Fruit fly (Drosophila melanogaster): ENCODE data around the gene CG8757.

DNA sequence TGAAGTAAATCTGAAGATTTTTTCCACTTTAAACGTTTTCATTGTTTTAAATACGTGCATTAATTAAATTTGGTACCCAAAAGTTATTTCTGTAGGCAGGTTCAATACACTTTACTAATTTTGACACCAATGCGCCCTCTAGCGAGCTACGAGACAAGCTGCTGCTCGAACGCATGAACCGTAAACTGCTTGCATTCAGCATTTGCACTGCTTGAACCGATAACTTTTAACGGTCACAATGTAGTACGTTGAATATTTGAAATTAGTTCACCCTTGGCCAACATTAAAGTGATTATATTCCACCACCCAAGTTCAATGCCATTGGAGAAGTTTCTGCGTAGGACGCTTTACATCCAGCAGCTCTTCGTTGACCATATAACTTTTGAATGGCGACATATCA is 3.3 kb upstream of the CG8757 start:
- TF ChIP-seq Lpt (GFP tag; optimal IDR thresholded peaks at IDR 0.05) (no peak), fkh (GFP tag; optimal IDR thresholded peaks at IDR 0.05) (no peak), svp (GFP tag) (no peak), CG32006 (GFP tag; optimal IDR thresholded peaks at IDR 0.05) (no peak), CG8632 (GFP tag; optimal IDR thresholded peaks at IDR 0.05) (no peak), Sox14 (GFP tag; optimal IDR thresholded peaks at IDR 0.05) (no peak), CG34406 (GFP tag; optimal IDR thresholded peaks at IDR 0.05) (no peak), CG1621 (tag; optimal IDR thresholded peaks at IDR 0.05) (no peak), CG8119 (GFP tag; IDR thresholded peaks at IDR 0.05) (no peak), CG6163 (GFP tag; IDR thresholded peaks at IDR 0.05) (no peak), CG15336 (GFP tag; IDR thresholded peaks at IDR 0.05) (no peak)

All from whole organism, prepupa.